Worm (Caenorhabditis elegans) whole organism, early embryonic: ENCODE measurements around the gene Y45F3A.4.

Source experiments
- F13C5.2 ChIP-seq: sonication (generic microtip); optimal IDR thresholded peaks from 2 replicates; lab custom pipeline; 2017; ENCODE audit warnings: mild to moderate bottlenecking, missing genetic modification characterization, inconsistent platforms, missing compliant biosample characterization
- aly-1 ChIP-seq: sonication (generic microtip); optimal IDR thresholded peaks from 2 replicates; lab custom pipeline; 2016; ENCODE audit warnings: missing genetic modification characterization, missing compliant biosample characterization
- ama-1 ChIP-seq: fragments of 150-350 bp; optimal IDR thresholded peaks from 2 replicates; lab custom pipeline; 2014
- ets-7 ChIP-seq: sonication (generic microtip); optimal IDR thresholded peaks from 2 replicates; lab custom pipeline; 2016; ENCODE audit warnings: missing genotype, missing genetic modification characterization, missing compliant biosample characterization
- flt-1 ChIP-seq: fragments of 200-800 bp; sonication (Bioruptor generic); IDR thresholded peaks from 2 replicates; pipeline ENCODE4 v1.3.6; 2022; ENCODE audit warnings: missing genetic modification characterization, missing compliant biosample characterization
- hmbx-1 ChIP-seq: sonication (generic microtip); optimal IDR thresholded peaks from 2 replicates; lab custom pipeline; 2016; ENCODE audit warnings: mild to moderate bottlenecking, missing genetic modification characterization, missing compliant biosample characterization
- hnd-1 ChIP-seq: sonication (generic microtip); optimal IDR thresholded peaks from 2 replicates; lab custom pipeline; 2016; ENCODE audit warnings: missing genetic modification characterization, missing compliant biosample characterization
- pes-1 ChIP-seq: fragments of 200-800 bp; sonication (Bioruptor generic); IDR thresholded peaks from 2 replicates; pipeline ENCODE4 v1.3.6; 2022; ENCODE audit warnings: missing genetic modification reagents, missing genetic modification characterization, missing compliant biosample characterization
- scrt-1 ChIP-seq: fragments of 200-800 bp; sonication (Bioruptor generic); IDR thresholded peaks from 2 replicates; pipeline ENCODE4 v1.3.6; 2022; ENCODE audit warnings: missing genetic modification characterization, missing compliant biosample characterization

DNA sequence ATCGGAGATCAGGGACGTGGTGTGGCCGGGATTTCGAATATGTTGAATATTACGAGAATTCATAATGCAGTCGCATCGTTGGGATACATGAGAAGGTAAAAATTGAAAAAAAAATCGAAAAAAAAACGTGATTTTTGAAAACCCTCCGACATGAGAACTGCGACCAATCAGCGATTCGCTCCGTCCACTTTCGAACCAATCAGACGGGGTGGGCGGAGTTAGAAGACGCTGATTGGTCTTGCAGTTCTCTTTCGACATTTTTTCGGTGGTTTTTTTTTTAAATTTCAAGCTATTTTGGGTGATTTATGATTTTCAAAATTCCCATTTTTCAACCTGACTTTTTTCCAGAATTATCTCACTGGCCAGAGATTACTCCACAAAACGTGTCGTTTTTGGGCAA lies 6.0 kb downstream of the Y45F3A.4 start:
- TF ChIP-seq ama-1 (lab: Kevin White, UChicago) (no peak), aly-1 (tag; lab: Kevin White, UChicago) (no peak), hnd-1 (tag; lab: Kevin White, UChicago) (no peak), scrt-1 (GFP tag; lab: Robert Waterston, UW) (no peak), ets-7 (tag; lab: Kevin White, UChicago) (no peak), flt-1 (GFP tag; lab: Robert Waterston, UW) (no peak), hmbx-1 (tag; lab: Kevin White, UChicago) (no peak), pes-1 (GFP tag; lab: Robert Waterston, UW) (no peak), F13C5.2 (tag; lab: Kevin White, UChicago) (no peak)
